Fruit fly (Drosophila melanogaster) S2 (cell line): ENCODE measurements around the gene noc.

Source experiments
- CG8478 ChIP-seq: fragments of >200 bp; optimal IDR thresholded peaks from 2 replicates; lab custom pipeline; 2018
- CTCF ChIP-seq, 2 experiments: fragments of >200 bp; optimal IDR thresholded peaks; 2 replicates each; lab custom pipeline; 2018

DNA sequence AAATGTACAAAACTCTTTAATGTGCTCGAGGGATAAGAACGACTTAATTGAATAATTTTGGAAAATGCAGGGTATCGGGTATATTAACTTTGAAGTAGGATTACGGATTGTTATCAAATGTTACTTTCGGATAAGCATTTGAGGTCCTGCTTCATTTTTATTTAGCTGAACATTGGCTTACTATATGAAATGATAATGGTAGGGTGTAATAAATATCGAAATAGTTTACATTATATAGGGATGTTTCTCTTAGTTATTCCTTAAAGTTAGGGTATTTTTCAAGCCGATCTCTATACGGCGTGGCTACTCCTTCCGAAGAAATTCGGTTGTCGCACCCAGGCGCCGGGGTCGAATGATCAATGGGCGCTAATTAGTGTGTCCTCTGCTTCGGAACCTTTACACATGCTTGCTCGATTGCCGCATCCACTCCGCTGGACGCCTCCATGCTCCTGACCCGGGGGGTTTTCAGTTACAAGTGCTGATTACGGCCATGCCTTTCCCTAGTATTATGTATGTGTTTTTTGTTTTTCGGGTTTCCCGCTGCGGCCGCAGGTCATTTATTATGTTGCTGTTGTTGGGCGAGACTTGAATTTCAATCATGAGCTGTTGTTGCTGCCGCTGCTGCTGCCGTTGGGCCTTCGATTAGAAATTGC lies 49.3 kb downstream of the noc start:
- no peak for TF ChIP-seq CTCF (optimal IDR thresholded peaks at IDR 0.05; lab: Kevin White, UChicago)
- TF ChIP-seq CG8478, result no peak
